Worm (Caenorhabditis elegans) whole organism, young adult: ENCODE measurements around the gene fbxa-208.

Experiments
- B0336.3 ChIP-seq: fragments of 200-800 bp; sonication (Bioruptor generic); IDR thresholded peaks from 2 replicates; pipeline ENCODE4 v1.3.6; 2022; ENCODE audit warnings: missing genetic modification characterization, missing compliant biosample characterization
- C17E4.6 ChIP-seq: fragments of 200-800 bp; sonication (Bioruptor generic); IDR thresholded peaks from 2 replicates; pipeline ENCODE4 v1.3.6; 2022; ENCODE audit warnings: missing genetic modification reagents, missing genetic modification characterization, missing compliant biosample characterization
- F10E7.11 ChIP-seq: sonication (generic microtip); optimal IDR thresholded peaks from 2 replicates; lab custom pipeline; 2017; ENCODE audit warnings: mild to moderate bottlenecking, missing genetic modification characterization, moderate library complexity, missing compliant biosample characterization
- F22D6.2 ChIP-seq: sonication (generic microtip); optimal IDR thresholded peaks from 2 replicates; lab custom pipeline; 2016; ENCODE audit warnings: mild to moderate bottlenecking, missing genetic modification characterization, missing compliant biosample characterization
- F23B12.7 ChIP-seq: sonication (generic microtip); optimal IDR thresholded peaks from 2 replicates; lab custom pipeline; 2017; ENCODE audit warnings: missing genetic modification characterization, mild to moderate bottlenecking, missing compliant biosample characterization, antibody characterized with exemption, moderate library complexity; ENCODE audit not compliant: insufficient read depth
- F49E8.2 ChIP-seq: sonication (generic microtip); optimal IDR thresholded peaks from 3 replicates; lab custom pipeline; 2017; ENCODE audit warnings: missing genetic modification characterization, mild to moderate bottlenecking, missing compliant biosample characterization, antibody characterized with exemption, moderate library complexity; ENCODE audit not compliant: insufficient read depth
- Y67H2A.10 ChIP-seq: fragments of 200-800 bp; sonication (Bioruptor generic); conservative IDR thresholded peaks from 2 replicates; pipeline ENCODE4 v1.3.6; 2022; ENCODE audit warnings: missing genetic modification reagents, missing genetic modification characterization, missing compliant biosample characterization
- Y95B8A.8 ChIP-seq: fragments of 200-800 bp; sonication (Bioruptor generic); IDR thresholded peaks from 2 replicates; pipeline ENCODE4 v1.3.6; 2022; ENCODE audit warnings: missing genetic modification reagents, missing genetic modification characterization, missing compliant biosample characterization
- attf-3 ChIP-seq: fragments of 200-800 bp; sonication (Bioruptor generic); conservative IDR thresholded peaks from 2 replicates; pipeline ENCODE4 v1.3.6; 2022; ENCODE audit warnings: missing genetic modification reagents, missing genetic modification characterization, missing compliant biosample characterization
- attf-5 ChIP-seq: fragments of 200-800 bp; sonication (Bioruptor generic); optimal IDR thresholded peaks from 2 replicates; lab custom pipeline; 2018; ENCODE audit warnings: mild to moderate bottlenecking, missing genetic modification characterization, missing compliant biosample characterization
- cebp-1 ChIP-seq, 2 experiments: fragments of 200-800 bp in 1 of 2; sonication (Bioruptor generic) in 1 of 2; sonication (generic microtip) in 1 of 2; IDR thresholded peaks in 1 of 2; optimal IDR thresholded peaks in 1 of 2; 2 replicates each; pipeline versions ENCODE4 v1.3.6 to Lab custom; 2017 to 2022; ENCODE audit warnings: missing compliant biosample characterization in 2 of 2, missing genetic modification characterization in 2 of 2, mild to moderate bottlenecking in 1 of 2, missing genetic modification reagents in 1 of 2, moderate library complexity in 1 of 2
- cebp-2 ChIP-seq: fragments of 200-800 bp; sonication (Bioruptor generic); IDR thresholded peaks from 2 replicates; pipeline ENCODE4 v1.3.6; 2022; ENCODE audit warnings: missing genetic modification characterization, missing compliant biosample characterization
- ceh-91 ChIP-seq: fragments of 200-800 bp; sonication (Bioruptor generic); IDR thresholded peaks from 2 replicates; pipeline ENCODE4 v1.3.6; 2022; ENCODE audit warnings: missing genetic modification reagents, missing genetic modification characterization, missing compliant biosample characterization
- chd-7 ChIP-seq: sonication (generic microtip); optimal IDR thresholded peaks from 2 replicates; lab custom pipeline; 2016; ENCODE audit warnings: mild to moderate bottlenecking, missing genetic modification characterization, moderate library complexity, missing compliant biosample characterization
- die-1 ChIP-seq: sonication (generic microtip); optimal IDR thresholded peaks from 2 replicates; lab custom pipeline; 2016; ENCODE audit warnings: missing genotype, mild to moderate bottlenecking, missing genetic modification characterization, missing compliant biosample characterization
- dox-1 ChIP-seq: fragments of 200-800 bp; sonication (Bioruptor generic); IDR thresholded peaks from 2 replicates; pipeline ENCODE4 v1.3.6; 2022; ENCODE audit warnings: missing genetic modification reagents, missing genetic modification characterization, missing compliant biosample characterization
- dpff-1 ChIP-seq: sonication (generic microtip); optimal IDR thresholded peaks from 2 replicates; lab custom pipeline; 2017; ENCODE audit warnings: mild to moderate bottlenecking, missing genetic modification characterization, missing compliant biosample characterization
- egl-44 ChIP-seq: fragments of 200-800 bp; sonication (Bioruptor generic); IDR thresholded peaks from 2 replicates; pipeline ENCODE4 v1.3.6; 2022; ENCODE audit warnings: missing genetic modification reagents, missing genetic modification characterization, missing compliant biosample characterization
- fkh-3 ChIP-seq: sonication (generic microtip); optimal IDR thresholded peaks from 2 replicates; lab custom pipeline; 2016; ENCODE audit warnings: mild to moderate bottlenecking, missing genetic modification characterization, missing compliant biosample characterization
- gei-17 ChIP-seq: fragments of 200-800 bp; sonication (Bioruptor generic); optimal IDR thresholded peaks from 2 replicates; lab custom pipeline; 2018; ENCODE audit warnings: mild to moderate bottlenecking, missing genetic modification characterization, missing compliant biosample characterization
- him-1 ChIP-seq: sonication (generic microtip); optimal IDR thresholded peaks from 2 replicates; lab custom pipeline; 2016; ENCODE audit warnings: missing genotype, missing genetic modification reagents, missing genetic modification characterization, missing compliant biosample characterization
- hlh-12 ChIP-seq: sonication (generic microtip); optimal IDR thresholded peaks from 2 replicates; lab custom pipeline; 2016; ENCODE audit warnings: missing genetic modification characterization, missing compliant biosample characterization
- hmg-1.2 ChIP-seq: fragments of 200-800 bp; sonication (Bioruptor generic); IDR thresholded peaks from 2 replicates; pipeline ENCODE4 v1.3.6; 2022; ENCODE audit warnings: missing genetic modification reagents, missing genetic modification characterization, missing compliant biosample characterization
- lag-1 ChIP-seq: fragments of 200-800 bp; sonication (Bioruptor generic); IDR thresholded peaks from 2 replicates; pipeline ENCODE4 v1.3.6; 2022; ENCODE audit warnings: missing genetic modification reagents, missing genetic modification characterization, missing compliant biosample characterization
- lin-54 ChIP-seq: fragments of 200-800 bp; sonication (Bioruptor generic); optimal IDR thresholded peaks from 2 replicates; lab custom pipeline; 2018; ENCODE audit warnings: mild to moderate bottlenecking, missing genetic modification characterization, missing compliant biosample characterization
- lir-1 ChIP-seq: fragments of 200-800 bp; sonication (Bioruptor generic); conservative IDR thresholded peaks from 2 replicates; pipeline ENCODE4 v1.3.6; 2022; ENCODE audit warnings: missing genetic modification reagents, missing genetic modification characterization, missing compliant biosample characterization
- madf-10 ChIP-seq: sonication (generic microtip); optimal IDR thresholded peaks from 2 replicates; lab custom pipeline; 2016; ENCODE audit warnings: mild to moderate bottlenecking, missing genetic modification characterization, missing compliant biosample characterization
- madf-3 ChIP-seq: fragments of 200-800 bp; sonication (Bioruptor generic); IDR thresholded peaks from 2 replicates; pipeline ENCODE4 v1.3.6; 2022; ENCODE audit warnings: missing genetic modification reagents, missing genetic modification characterization, missing compliant biosample characterization
- nhr-179 ChIP-seq: sonication (generic microtip); optimal IDR thresholded peaks from 2 replicates; lab custom pipeline; 2016; ENCODE audit warnings: mild to moderate bottlenecking, missing genetic modification characterization, missing compliant biosample characterization
- nhr-90 ChIP-seq: sonication (generic microtip); optimal IDR thresholded peaks from 2 replicates; lab custom pipeline; 2016; ENCODE audit warnings: missing genotype, mild to moderate bottlenecking, missing genetic modification characterization, missing compliant biosample characterization
- rpc-1 ChIP-seq, 2 experiments: fragments of 150-350 bp in 1 of 2; sonication (generic microtip) in 1 of 2; optimal IDR thresholded peaks; 2 replicates each; lab custom pipeline; 2014 to 2018; ENCODE audit warnings: missing biosample characterization in 1 of 2, missing genetic modification characterization in 1 of 2, missing genetic modification reagents in 1 of 2, missing genotype in 1 of 2
- snpc-4 ChIP-seq, 5 experiments: fragments of 150-350 bp in 1 of 5; sonication (generic microtip) in 4 of 5; optimal IDR thresholded peaks; 2 replicates each; lab custom pipeline; 2014 to 2018; ENCODE audit warnings: missing genetic modification characterization in 5 of 5, missing biosample characterization in 3 of 5, antibody characterized with exemption in 2 of 5, mild to moderate bottlenecking in 2 of 5, missing compliant biosample characterization in 2 of 5, missing genotype in 2 of 5, moderate library complexity in 2 of 5, missing genetic modification reagents in 1 of 5
- tbp1 ChIP-seq: fragments of 200-800 bp; sonication (Bioruptor generic); optimal IDR thresholded peaks from 2 replicates; lab custom pipeline; 2018; ENCODE audit warnings: mild to moderate bottlenecking, missing genetic modification characterization, missing compliant biosample characterization
- tbx-9 ChIP-seq: sonication (generic microtip); optimal IDR thresholded peaks from 2 replicates; lab custom pipeline; 2016; ENCODE audit warnings: borderline replicate concordance, missing genetic modification characterization, inconsistent platforms, missing compliant biosample characterization
- ztf-18 ChIP-seq: sonication (generic microtip); optimal IDR thresholded peaks from 2 replicates; lab custom pipeline; 2016; ENCODE audit warnings: missing genotype, mild to moderate bottlenecking, missing genetic modification characterization, missing compliant biosample characterization
- ztf-22 ChIP-seq: fragments of 200-800 bp; sonication (Bioruptor generic); optimal IDR thresholded peaks from 2 replicates; lab custom pipeline; 2018; ENCODE audit warnings: mild to moderate bottlenecking, missing genetic modification characterization, moderate library complexity, missing compliant biosample characterization
- ztf-25 ChIP-seq: fragments of 200-800 bp; sonication (Bioruptor generic); IDR thresholded peaks from 2 replicates; pipeline ENCODE4 v1.3.6; 2022; ENCODE audit warnings: missing genetic modification reagents, missing genetic modification characterization, missing compliant biosample characterization
- ztf-3 ChIP-seq: fragments of 200-800 bp; sonication (Bioruptor generic); optimal IDR thresholded peaks from 2 replicates; lab custom pipeline; 2018; ENCODE audit warnings: mild to moderate bottlenecking, missing genetic modification characterization, missing compliant biosample characterization

fbxa-208 gene

DNA sequence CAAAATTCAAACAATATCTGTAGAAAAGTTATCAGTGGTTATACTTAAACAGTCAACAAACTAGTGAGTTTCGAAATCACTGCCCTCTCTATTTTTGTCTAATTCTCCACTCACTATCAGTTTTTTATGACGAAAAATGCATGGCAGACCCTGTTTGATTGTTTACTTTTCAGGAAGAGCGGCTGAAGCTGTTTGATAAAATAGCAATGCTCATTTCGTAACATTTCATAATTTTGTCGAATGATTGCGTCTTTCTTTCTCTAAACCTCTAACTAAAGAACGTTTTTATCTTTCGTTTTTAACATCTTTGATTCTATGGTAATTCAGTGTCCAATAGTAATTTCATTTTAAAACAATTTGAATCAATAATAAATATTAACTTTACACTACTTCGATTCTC lies 22.6 kb downstream of the fbxa-208 start (continued):
- TF ChIP-seq fkh-3 (tag; lab: Kevin White, UChicago) (no peak), snpc-4 (GFP tag; optimal IDR thresholded peaks at IDR 0.05; lab: Kevin White, UChicago) (no peak), snpc-4 (tag; optimal IDR thresholded peaks at IDR 0.05; lab: Kevin White, UChicago) (no peak), gei-17 (GFP tag; lab: Kevin White, UChicago) (no peak), F22D6.2 (tag; lab: Kevin White, UChicago) (no peak), hlh-12 (tag; lab: Kevin White, UChicago) (no peak), madf-10 (tag; lab: Kevin White, UChicago) (no peak), attf-3 (GFP tag; lab: Robert Waterston, UW) (no peak), ztf-3 (GFP tag; lab: Kevin White, UChicago) (no peak), tbp1 (GFP tag; lab: Kevin White, UChicago) (peak; percentile 35), ztf-25 (GFP tag; lab: Robert Waterston, UW) (no peak), die-1 (tag; lab: Kevin White, UChicago) (no peak), rpc-1 (optimal IDR thresholded peaks at IDR 0.05; lab: Kevin White, UChicago) (no peak), rpc-1 (tag; optimal IDR thresholded peaks at IDR 0.05; lab: Kevin White, UChicago) (no peak), Y67H2A.10 (GFP tag; lab: Robert Waterston, UW) (no peak), B0336.3 (GFP tag; lab: Robert Waterston, UW) (no peak; the same call in 1 of the 2 replicates), lir-1 (GFP tag; lab: Robert Waterston, UW) (no peak), F23B12.7 (tag; lab: Kevin White, UChicago) (peak; percentile 17), cebp-2 (GFP tag; lab: Robert Waterston, UW) (no peak), ztf-22 (GFP tag; lab: Kevin White, UChicago) (peak; percentile 64), lag-1 (no peak), chd-7 (no peak), egl-44 (GFP tag; lab: Robert Waterston, UW) (peak; percentile 52; the same call in 1 of the 2 replicates), dpff-1 (tag; lab: Kevin White, UChicago) (no peak), F49E8.2 (tag; lab: Kevin White, UChicago) (no peak), nhr-90 (tag; lab: Kevin White, UChicago) (peak; percentile 46), ceh-91 (GFP tag; lab: Robert Waterston, UW) (no peak), Y95B8A.8 (GFP tag; lab: Robert Waterston, UW) (no peak), madf-3 (GFP tag; lab: Robert Waterston, UW) (no peak), him-1 (tag; lab: Kevin White, UChicago) (no peak), C17E4.6 (GFP tag; lab: Robert Waterston, UW) (no peak), nhr-179 (no peak), dox-1 (GFP tag; lab: Robert Waterston, UW) (no peak; the same call in 1 of the 2 replicates), tbx-9 (tag; lab: Kevin White, UChicago) (no peak), F10E7.11 (tag; lab: Kevin White, UChicago) (no peak), lin-54 (GFP tag; lab: Kevin White, UChicago) (no peak)

DNA sequence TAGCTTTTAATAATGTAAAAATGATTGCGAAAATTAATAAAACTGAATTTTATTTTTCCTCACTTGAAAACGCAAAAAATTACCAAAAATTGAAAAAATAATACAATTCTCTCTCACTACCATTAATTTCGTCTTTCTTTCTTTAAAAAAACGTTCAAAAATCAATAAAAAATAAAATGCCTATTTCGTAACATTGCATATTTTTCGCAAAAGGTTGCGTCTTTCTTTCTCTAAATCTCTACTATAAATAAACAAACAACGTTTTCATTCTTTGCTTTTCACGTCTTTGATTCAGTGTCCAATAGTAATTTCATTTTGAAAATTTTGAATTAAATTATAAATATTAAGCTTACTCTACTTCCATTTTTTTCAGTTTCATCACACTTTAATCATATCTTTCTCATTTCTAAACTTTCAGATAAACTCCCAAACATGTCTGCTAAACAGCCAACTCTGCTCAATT lies 28.0 kb downstream of the fbxa-208 start, which contains the start of gene fbxa-37:
Gene fbxa-37 (plus strand): TSS at position 413 of the 463 bp plus-strand sequence.
- TF ChIP-seq hmg-1.2 (GFP tag; lab: Robert Waterston, UW) (peak; percentile 40; the same call in 1 of the 2 replicates), lin-54 (GFP tag; lab: Kevin White, UChicago) (no peak), ztf-18 (no peak), cebp-1 (GFP tag; IDR thresholded peaks at IDR 0.05; lab: Robert Waterston, UW) (peak; percentile 94), cebp-1 (tag; optimal IDR thresholded peaks at IDR 0.05; lab: Kevin White, UChicago) (peak; percentile 96), attf-5 (GFP tag; lab: Kevin White, UChicago) (peak; percentile 49)
- TF ChIP-seq, all 124 proteins: peak for 3
